Worm (Caenorhabditis elegans) whole organism, young adult: ENCODE results near the gene C02E7.8.

Source experiments
- F22D6.2 ChIP-seq: sonication (generic microtip); optimal IDR thresholded peaks from 2 replicates; lab custom pipeline; 2016; ENCODE audit warnings: mild to moderate bottlenecking, missing genetic modification characterization, missing compliant biosample characterization
- F23B12.7 ChIP-seq: sonication (generic microtip); optimal IDR thresholded peaks from 2 replicates; lab custom pipeline; 2017; ENCODE audit warnings: missing genetic modification characterization, mild to moderate bottlenecking, missing compliant biosample characterization, antibody characterized with exemption, moderate library complexity; ENCODE audit not compliant: insufficient read depth
- F33H1.4 ChIP-seq: fragments of 200-800 bp; sonication (Bioruptor generic); IDR thresholded peaks from 2 replicates; pipeline ENCODE4 v1.3.6; 2022; ENCODE audit warnings: missing genetic modification reagents, missing genetic modification characterization, missing compliant biosample characterization
- F37B4.10 ChIP-seq: fragments of 200-800 bp; sonication (Bioruptor generic); IDR thresholded peaks from 2 replicates; pipeline ENCODE4 v1.3.6; 2022; ENCODE audit warnings: missing genetic modification characterization, missing compliant biosample characterization
- T07F8.4 ChIP-seq: sonication (generic microtip); optimal IDR thresholded peaks from 2 replicates; lab custom pipeline; 2016; ENCODE audit warnings: mild to moderate bottlenecking, missing genetic modification characterization, moderate library complexity, missing compliant biosample characterization
- Y56A3A.18 ChIP-seq: fragments of 200-800 bp; sonication (Bioruptor generic); IDR thresholded peaks from 2 replicates; pipeline ENCODE4 v1.3.6; 2022; ENCODE audit warnings: missing genetic modification reagents, missing genetic modification characterization, missing compliant biosample characterization
- Y67H2A.10 ChIP-seq: fragments of 200-800 bp; sonication (Bioruptor generic); conservative IDR thresholded peaks from 2 replicates; pipeline ENCODE4 v1.3.6; 2022; ENCODE audit warnings: missing genetic modification reagents, missing genetic modification characterization, missing compliant biosample characterization
- Y95B8A.8 ChIP-seq: fragments of 200-800 bp; sonication (Bioruptor generic); IDR thresholded peaks from 2 replicates; pipeline ENCODE4 v1.3.6; 2022; ENCODE audit warnings: missing genetic modification reagents, missing genetic modification characterization, missing compliant biosample characterization
- ZK185.1 ChIP-seq: sonication (generic microtip); optimal IDR thresholded peaks from 2 replicates; lab custom pipeline; 2016; ENCODE audit warnings: mild to moderate bottlenecking, missing genetic modification characterization, missing compliant biosample characterization; ENCODE audit not compliant: poor library complexity, severe bottlenecking
- atf-7 ChIP-seq: sonication (generic microtip); optimal IDR thresholded peaks from 2 replicates; lab custom pipeline; 2017; ENCODE audit warnings: mild to moderate bottlenecking, missing genetic modification characterization, missing compliant biosample characterization
- athp-1 ChIP-seq: sonication (generic microtip); optimal IDR thresholded peaks from 2 replicates; lab custom pipeline; 2017; ENCODE audit warnings: mild to moderate bottlenecking, missing genetic modification characterization, missing compliant biosample characterization
- attf-6 ChIP-seq: fragments of 200-800 bp; sonication (Bioruptor generic); IDR thresholded peaks from 2 replicates; pipeline ENCODE4 v1.3.6; 2022; ENCODE audit warnings: missing genetic modification reagents, missing genetic modification characterization, missing compliant biosample characterization
- ccch-3 ChIP-seq: fragments of 200-800 bp; sonication (Bioruptor generic); optimal IDR thresholded peaks from 2 replicates; lab custom pipeline; 2018; ENCODE audit warnings: mild to moderate bottlenecking, missing genetic modification characterization, missing compliant biosample characterization
- cebp-1 ChIP-seq, 2 experiments: fragments of 200-800 bp in 1 of 2; sonication (Bioruptor generic) in 1 of 2; sonication (generic microtip) in 1 of 2; IDR thresholded peaks in 1 of 2; optimal IDR thresholded peaks in 1 of 2; 2 replicates each; pipeline versions ENCODE4 v1.3.6 to Lab custom; 2017 to 2022; ENCODE audit warnings: missing compliant biosample characterization in 2 of 2, missing genetic modification characterization in 2 of 2, mild to moderate bottlenecking in 1 of 2, missing genetic modification reagents in 1 of 2, moderate library complexity in 1 of 2
- ceh-27 ChIP-seq: fragments of 200-800 bp; sonication (Bioruptor generic); optimal IDR thresholded peaks from 2 replicates; lab custom pipeline; 2018; ENCODE audit warnings: mild to moderate bottlenecking, missing genetic modification characterization, moderate library complexity, missing compliant biosample characterization
- die-1 ChIP-seq: sonication (generic microtip); optimal IDR thresholded peaks from 2 replicates; lab custom pipeline; 2016; ENCODE audit warnings: missing genotype, mild to moderate bottlenecking, missing genetic modification characterization, missing compliant biosample characterization
- dpff-1 ChIP-seq: sonication (generic microtip); optimal IDR thresholded peaks from 2 replicates; lab custom pipeline; 2017; ENCODE audit warnings: mild to moderate bottlenecking, missing genetic modification characterization, missing compliant biosample characterization
- egl-44 ChIP-seq: fragments of 200-800 bp; sonication (Bioruptor generic); IDR thresholded peaks from 2 replicates; pipeline ENCODE4 v1.3.6; 2022; ENCODE audit warnings: missing genetic modification reagents, missing genetic modification characterization, missing compliant biosample characterization
- fkh-3 ChIP-seq: sonication (generic microtip); optimal IDR thresholded peaks from 2 replicates; lab custom pipeline; 2016; ENCODE audit warnings: mild to moderate bottlenecking, missing genetic modification characterization, missing compliant biosample characterization
- hlh-12 ChIP-seq: sonication (generic microtip); optimal IDR thresholded peaks from 2 replicates; lab custom pipeline; 2016; ENCODE audit warnings: missing genetic modification characterization, missing compliant biosample characterization
- hrde-1 ChIP-seq: sonication (generic microtip); optimal IDR thresholded peaks from 2 replicates; lab custom pipeline; 2016; ENCODE audit warnings: missing genetic modification characterization, mild to moderate bottlenecking, missing compliant biosample characterization, moderate library complexity, missing genotype, missing genetic modification reagents, borderline replicate concordance
- let-607 ChIP-seq, 2 experiments: fragments of 200-800 bp in 1 of 2; sonication (Bioruptor generic) in 1 of 2; sonication (generic microtip) in 1 of 2; optimal IDR thresholded peaks; 2 replicates each; lab custom pipeline; 2016 to 2018; ENCODE audit warnings: mild to moderate bottlenecking in 2 of 2, missing compliant biosample characterization in 2 of 2, missing genetic modification characterization in 2 of 2, moderate library complexity in 2 of 2, missing genotype in 1 of 2
- lir-1 ChIP-seq: fragments of 200-800 bp; sonication (Bioruptor generic); conservative IDR thresholded peaks from 2 replicates; pipeline ENCODE4 v1.3.6; 2022; ENCODE audit warnings: missing genetic modification reagents, missing genetic modification characterization, missing compliant biosample characterization
- lsy-27 ChIP-seq: sonication (generic microtip); optimal IDR thresholded peaks from 2 replicates; lab custom pipeline; 2017; ENCODE audit warnings: missing genetic modification characterization, mild to moderate bottlenecking, missing compliant biosample characterization, antibody characterized with exemption, missing genotype, borderline replicate concordance; ENCODE audit not compliant: insufficient read depth
- madf-10 ChIP-seq: sonication (generic microtip); optimal IDR thresholded peaks from 2 replicates; lab custom pipeline; 2016; ENCODE audit warnings: mild to moderate bottlenecking, missing genetic modification characterization, missing compliant biosample characterization
- mel-28 ChIP-seq: sonication (generic microtip); optimal IDR thresholded peaks from 2 replicates; lab custom pipeline; 2016; ENCODE audit warnings: borderline replicate concordance, mild to moderate bottlenecking, missing genetic modification characterization, missing compliant biosample characterization
- mes-4 ChIP-seq: sonication (generic microtip); optimal IDR thresholded peaks from 2 replicates; lab custom pipeline; 2016; ENCODE audit warnings: missing genotype, missing genetic modification characterization, missing compliant biosample characterization
- nfya-2 ChIP-seq: fragments of 200-800 bp; sonication (Bioruptor generic); IDR thresholded peaks from 2 replicates; pipeline ENCODE4 v1.3.6; 2022; ENCODE audit warnings: missing genetic modification reagents, missing genetic modification characterization, missing compliant biosample characterization
- nhr-120 ChIP-seq: fragments of 200-800 bp; sonication (Bioruptor generic); IDR thresholded peaks from 2 replicates; pipeline ENCODE4 v1.3.6; 2022; ENCODE audit warnings: missing genetic modification characterization, missing compliant biosample characterization
- rpc-1 ChIP-seq, 2 experiments: fragments of 150-350 bp in 1 of 2; sonication (generic microtip) in 1 of 2; optimal IDR thresholded peaks; 2 replicates each; lab custom pipeline; 2014 to 2018; ENCODE audit warnings: missing biosample characterization in 1 of 2, missing genetic modification characterization in 1 of 2, missing genetic modification reagents in 1 of 2, missing genotype in 1 of 2
- sea-2 ChIP-seq: fragments of 200-800 bp; sonication (Bioruptor generic); IDR thresholded peaks from 2 replicates; pipeline ENCODE4 v1.3.6; 2022; ENCODE audit warnings: missing genetic modification characterization, missing compliant biosample characterization
- tbp1 ChIP-seq: fragments of 200-800 bp; sonication (Bioruptor generic); optimal IDR thresholded peaks from 2 replicates; lab custom pipeline; 2018; ENCODE audit warnings: mild to moderate bottlenecking, missing genetic modification characterization, missing compliant biosample characterization
- unc-62 ChIP-seq: fragments of 150-350 bp; optimal IDR thresholded peaks from 2 replicates; lab custom pipeline; 2014; ENCODE audit warnings: missing biosample characterization, missing genetic modification reagents, missing genetic modification characterization
- xnd-1 ChIP-seq: sonication (generic microtip); optimal IDR thresholded peaks from 2 replicates; lab custom pipeline; 2016; ENCODE audit warnings: missing genotype, missing genetic modification reagents, missing genetic modification characterization, missing compliant biosample characterization
- ztf-25 ChIP-seq: fragments of 200-800 bp; sonication (Bioruptor generic); IDR thresholded peaks from 2 replicates; pipeline ENCODE4 v1.3.6; 2022; ENCODE audit warnings: missing genetic modification reagents, missing genetic modification characterization, missing compliant biosample characterization

The C02E7.8 gene

DNA sequence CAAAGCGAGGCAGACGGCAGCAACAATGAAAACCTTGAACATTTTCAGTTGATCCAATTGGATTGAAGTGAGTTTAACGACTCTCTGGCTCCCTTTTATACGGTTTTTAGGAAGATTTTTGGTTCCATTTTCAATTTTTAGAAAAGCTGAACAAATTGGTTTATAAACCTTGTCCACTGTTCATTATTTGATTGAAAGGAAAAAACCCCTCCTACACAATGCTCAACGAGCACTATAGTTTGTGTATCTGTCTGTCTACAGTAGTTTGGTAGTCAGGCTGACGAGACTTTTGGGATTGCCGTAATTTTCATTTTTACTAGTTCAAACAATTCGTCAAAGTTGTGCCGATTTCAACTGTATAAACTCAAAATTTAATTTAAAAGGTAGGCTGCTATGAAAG is 41.3 kb downstream of the C02E7.8 start, which contains the start of gene T19H12.15:
TSS of gene T19H12.15 (minus strand) at position 101 of the 400 bp plus-strand sequence.
- TF ChIP-seq die-1 (no peak), rpc-1 (optimal IDR thresholded peaks at IDR 0.05; lab: Kevin White, UChicago) (no peak), rpc-1 (tag; optimal IDR thresholded peaks at IDR 0.05; lab: Kevin White, UChicago) (no peak), nfya-2 (GFP tag; lab: Robert Waterston, UW) (no peak), Y67H2A.10 (no peak), lir-1 (no peak), xnd-1 (tag; lab: Kevin White, UChicago) (no peak), attf-6 (no peak)

DNA sequence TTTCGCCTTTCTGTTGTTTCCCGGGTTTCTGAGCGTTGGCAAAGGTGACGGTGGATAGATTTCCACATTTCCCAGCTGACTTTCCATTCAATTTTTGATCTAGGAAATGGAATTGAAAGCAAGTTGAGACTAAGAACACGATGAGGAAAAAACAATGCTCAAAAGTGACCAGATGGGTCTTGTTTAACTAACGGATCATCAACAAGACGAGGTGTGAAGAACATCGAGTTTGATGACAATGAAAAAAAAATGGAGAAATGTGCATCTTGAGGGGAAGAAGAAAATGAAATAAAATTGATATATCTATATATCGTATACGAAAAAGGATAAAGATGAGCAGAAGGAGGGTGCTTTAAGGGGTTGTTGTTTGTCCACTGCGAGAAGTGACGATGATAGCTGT is 43.0 kb downstream of the C02E7.8 start, which contains the start of gene T19H12.6:
TSS of gene T19H12.6 (minus strand) at position 101 of the 400 bp plus-strand sequence.
- TF ChIP-seq hrde-1 (tag; lab: Kevin White, UChicago), result no peak
- TF ChIP-seq ccch-3 (GFP tag; lab: Kevin White, UChicago), result no peak
- TF ChIP-seq lsy-27 (tag; lab: Kevin White, UChicago), result no peak
- no peak for TF ChIP-seq ztf-25 (GFP tag; lab: Robert Waterston, UW)
- no peak for TF ChIP-seq cebp-1 (GFP tag; IDR thresholded peaks at IDR 0.05; lab: Robert Waterston, UW)
- no peak for TF ChIP-seq cebp-1 (tag; optimal IDR thresholded peaks at IDR 0.05; lab: Kevin White, UChicago)
- no peak for TF ChIP-seq unc-62
- TF ChIP-seq tbp1, result no peak
- no peak for TF ChIP-seq atf-7 (tag; lab: Kevin White, UChicago)
- no peak for TF ChIP-seq dpff-1 (tag; lab: Kevin White, UChicago)
- TF ChIP-seq F33H1.4 (GFP tag; lab: Robert Waterston, UW), result no peak
- no peak for TF ChIP-seq F22D6.2
- no peak for TF ChIP-seq ceh-27
- no peak for TF ChIP-seq Y56A3A.18
- no peak for TF ChIP-seq egl-44
- no peak for TF ChIP-seq hlh-12
- no peak for TF ChIP-seq mes-4 (tag; lab: Kevin White, UChicago)
- no peak for TF ChIP-seq madf-10

DNA sequence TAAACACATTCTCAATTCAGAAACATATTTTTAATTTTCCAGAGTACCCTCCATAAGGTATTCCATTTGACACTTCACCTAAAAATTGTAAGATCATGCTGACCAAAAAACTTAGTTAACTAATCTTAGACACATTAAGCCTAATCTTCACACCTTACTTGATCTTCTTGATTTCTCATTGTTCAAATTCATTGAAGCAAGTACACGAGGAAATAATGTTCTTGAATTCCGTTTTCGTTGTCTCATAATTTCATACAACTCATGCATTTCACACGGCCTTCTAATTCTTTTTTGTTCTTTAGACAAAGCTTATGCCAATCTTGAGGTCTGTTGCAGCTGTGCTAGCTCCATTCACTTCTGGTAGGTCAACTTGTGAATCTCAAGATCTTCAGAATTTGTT is 48.6 kb downstream of the C02E7.8 start, which contains the start of gene srd-33:
TSS of gene srd-33 (plus strand) at position 301 of the 400 bp plus-strand sequence.
- no peak for TF ChIP-seq nhr-120
- TF ChIP-seq unc-62, result no peak
- no peak for TF ChIP-seq let-607 (tag; optimal IDR thresholded peaks at IDR 0.05; lab: Kevin White, UChicago)
- no peak for TF ChIP-seq mel-28 (tag; lab: Kevin White, UChicago)
- TF ChIP-seq ZK185.1 (tag; lab: Kevin White, UChicago), result no peak
- TF ChIP-seq F37B4.10 (GFP tag; lab: Robert Waterston, UW), result no peak
- no peak for TF ChIP-seq dpff-1 (tag; lab: Kevin White, UChicago)
- no peak for TF ChIP-seq athp-1 (tag; lab: Kevin White, UChicago)
- no peak for TF ChIP-seq T07F8.4 (tag; lab: Kevin White, UChicago)
- no peak for TF ChIP-seq F23B12.7 (tag; lab: Kevin White, UChicago)
- TF ChIP-seq fkh-3 (tag; lab: Kevin White, UChicago), result no peak
- no peak for TF ChIP-seq F22D6.2
- no peak for TF ChIP-seq Y95B8A.8 (GFP tag; lab: Robert Waterston, UW)
- TF ChIP-seq sea-2 (GFP tag; lab: Robert Waterston, UW), result no peak
- no peak for TF ChIP-seq hlh-12
- no peak for TF ChIP-seq lsy-27 (tag; lab: Kevin White, UChicago)
- TF ChIP-seq, all 124 proteins: peak for 0
